Worm (Caenorhabditis elegans) whole organism, L4 larva: ENCODE measurements around the gene Y54G11A.19.

Source experiments
- F26F4.8 ChIP-seq: fragments of 200-800 bp; sonication (Bioruptor generic); conservative IDR thresholded peaks from 2 replicates; pipeline ENCODE4 v1.3.6; 2022; ENCODE audit warnings: missing genetic modification characterization, missing compliant biosample characterization
- F44E2.7 ChIP-seq: fragments of 200-800 bp; sonication (Bioruptor generic); IDR thresholded peaks from 2 replicates; pipeline ENCODE4 v2.1.2; 2022; ENCODE audit warnings: missing genetic modification characterization, missing compliant biosample characterization
- ZK337.2 ChIP-seq: fragments of 200-800 bp; sonication (Bioruptor generic); IDR thresholded peaks from 2 replicates; pipeline ENCODE4 v1.3.6; 2022; ENCODE audit warnings: missing genetic modification reagents, missing genetic modification characterization, missing compliant biosample characterization
- ZK546.5 ChIP-seq, 2 experiments: sonication (generic microtip); optimal IDR thresholded peaks; 2 replicates each; lab custom pipeline; 2017; ENCODE audit warnings: missing biosample characterization in 2 of 2, missing genetic modification characterization in 2 of 2
- aha-1 ChIP-seq: fragments of 150-350 bp; peaks from one replicate; lab custom pipeline; 2014; ENCODE audit warnings: missing biosample characterization, missing genetic modification characterization
- aly-2 ChIP-seq: sonication (generic microtip); optimal IDR thresholded peaks from 2 replicates; lab custom pipeline; 2018; ENCODE audit warnings: missing biosample characterization, missing genetic modification characterization
- ceh-32 ChIP-seq: sonication (generic microtip); optimal IDR thresholded peaks from 2 replicates; lab custom pipeline; 2016; ENCODE audit warnings: mild to moderate bottlenecking, missing genetic modification characterization, missing compliant biosample characterization; ENCODE audit not compliant: poor library complexity
- ceh-44 ChIP-seq: fragments of 200-800 bp; sonication (Bioruptor generic); IDR thresholded peaks from 2 replicates; pipeline ENCODE4 v1.3.6; 2022; ENCODE audit warnings: missing genetic modification reagents, missing genetic modification characterization, missing compliant biosample characterization
- daf-12 ChIP-seq: fragments of 150-350 bp; optimal IDR thresholded peaks from 2 replicates; lab custom pipeline; 2014; ENCODE audit warnings: missing biosample characterization, missing genetic modification reagents, missing genetic modification characterization
- daf-16 ChIP-seq, 3 experiments: sonication (generic microtip); optimal IDR thresholded peaks; 2 replicates each; lab custom pipeline; 2016 to 2017; ENCODE audit warnings: missing genetic modification characterization in 3 of 3, missing genetic modification reagents in 3 of 3, mild to moderate bottlenecking in 2 of 3, missing compliant biosample characterization in 2 of 3, missing biosample characterization in 1 of 3, moderate library complexity in 1 of 3
- daf-19 ChIP-seq: fragments of 200-800 bp; sonication (Bioruptor generic); conservative IDR thresholded peaks from 2 replicates; pipeline ENCODE4 v1.3.6; 2022; ENCODE audit warnings: missing genetic modification characterization, missing compliant biosample characterization
- dmd-6 ChIP-seq: fragments of 200-800 bp; sonication (Bioruptor generic); IDR thresholded peaks from 2 replicates; pipeline ENCODE4 v1.3.6; 2022; ENCODE audit warnings: missing genetic modification reagents, missing genetic modification characterization, missing compliant biosample characterization
- dmd-8 ChIP-seq: fragments of 200-800 bp; sonication (Bioruptor generic); IDR thresholded peaks from 2 replicates; pipeline ENCODE4 v1.3.6; 2022; ENCODE audit warnings: missing genetic modification characterization, missing compliant biosample characterization
- dmd-9 ChIP-seq: fragments of 200-800 bp; sonication (Bioruptor generic); IDR thresholded peaks from 2 replicates; pipeline ENCODE4 v1.3.6; 2022; ENCODE audit warnings: missing genetic modification reagents, missing genetic modification characterization, missing compliant biosample characterization
- dpl-1 ChIP-seq: fragments of 150-350 bp; optimal IDR thresholded peaks from 2 replicates; lab custom pipeline; 2014; ENCODE audit warnings: missing biosample characterization, missing genetic modification reagents, missing genetic modification characterization
- duxl-1 ChIP-seq: sonication (generic microtip); optimal IDR thresholded peaks from 2 replicates; lab custom pipeline; 2016; ENCODE audit warnings: mild to moderate bottlenecking, missing genetic modification characterization, moderate library complexity, missing compliant biosample characterization; ENCODE audit not compliant: poor library complexity
- hif-1 ChIP-seq, 2 experiments: sonication (generic microtip); optimal IDR thresholded peaks; 2 replicates each; lab custom pipeline; 2016 to 2017; ENCODE audit warnings: missing compliant biosample characterization in 2 of 2, missing genetic modification characterization in 2 of 2, missing genetic modification reagents in 2 of 2, missing genotype in 2 of 2, mild to moderate bottlenecking in 1 of 2
- hlh-11 ChIP-seq: fragments of 200-800 bp; sonication (Bioruptor generic); optimal IDR thresholded peaks from 2 replicates; lab custom pipeline; 2018; ENCODE audit warnings: mild to moderate bottlenecking, missing genetic modification characterization, missing compliant biosample characterization
- hmg-1.1 ChIP-seq: fragments of 200-800 bp; sonication (Bioruptor generic); IDR thresholded peaks from 2 replicates; pipeline ENCODE4 v1.3.6; 2022; ENCODE audit warnings: missing genetic modification reagents, missing genetic modification characterization, missing compliant biosample characterization
- jun-1 ChIP-seq: fragments of 150-350 bp; optimal IDR thresholded peaks from 2 replicates; lab custom pipeline; 2014; ENCODE audit warnings: missing biosample characterization, missing genetic modification reagents, missing genetic modification characterization
- lim-7 ChIP-seq: fragments of 200-800 bp; sonication (Bioruptor generic); IDR thresholded peaks from 2 replicates; pipeline ENCODE4 v1.3.6; 2022; ENCODE audit warnings: missing genetic modification characterization, missing compliant biosample characterization
- lin-13 ChIP-seq: fragments of 150-350 bp; optimal IDR thresholded peaks from 2 replicates; lab custom pipeline; 2014; ENCODE audit warnings: missing biosample characterization, missing genetic modification reagents, missing genetic modification characterization
- lin-39 ChIP-seq: fragments of 150-350 bp; optimal IDR thresholded peaks from 2 replicates; lab custom pipeline; 2014; ENCODE audit warnings: missing biosample characterization, missing genetic modification reagents, missing genetic modification characterization
- lsy-2 ChIP-seq, 2 experiments: fragments of 150-350 bp in 1 of 2; sonication (generic microtip) in 1 of 2; optimal IDR thresholded peaks; 2 replicates each; lab custom pipeline; 2014 to 2017; ENCODE audit warnings: missing biosample characterization in 2 of 2, missing genetic modification characterization in 2 of 2
- mdl-1 ChIP-seq, 2 experiments: fragments of 150-350 bp in 1 of 2; sonication (generic microtip) in 1 of 2; optimal IDR thresholded peaks; 2 replicates each; lab custom pipeline; 2014 to 2017; ENCODE audit warnings: missing biosample characterization in 2 of 2, missing genetic modification characterization in 2 of 2
- mes-2 ChIP-seq: sonication (generic microtip); optimal IDR thresholded peaks from 2 replicates; lab custom pipeline; 2016; ENCODE audit warnings: missing genotype, mild to moderate bottlenecking, missing genetic modification characterization, missing compliant biosample characterization; ENCODE audit not compliant: poor library complexity, severe bottlenecking
- mxl-2 ChIP-seq: fragments of 200-800 bp; sonication (Bioruptor generic); conservative IDR thresholded peaks from 2 replicates; pipeline ENCODE4 v1.3.6; 2022; ENCODE audit warnings: missing genetic modification reagents, missing genetic modification characterization, missing compliant biosample characterization
- mxl-3 ChIP-seq: fragments of 200-800 bp; sonication (Bioruptor generic); optimal IDR thresholded peaks from 2 replicates; lab custom pipeline; 2018; ENCODE audit warnings: mild to moderate bottlenecking, missing genetic modification characterization, missing compliant biosample characterization
- nhr-102 ChIP-seq: sonication (generic microtip); optimal IDR thresholded peaks from 2 replicates; lab custom pipeline; 2016; ENCODE audit warnings: mild to moderate bottlenecking, missing genetic modification characterization, moderate library complexity, missing compliant biosample characterization
- nhr-111 ChIP-seq: fragments of 200-800 bp; sonication (Bioruptor generic); optimal IDR thresholded peaks from 2 replicates; lab custom pipeline; 2018; ENCODE audit warnings: mild to moderate bottlenecking, missing genetic modification characterization, missing compliant biosample characterization
- nhr-25 ChIP-seq: sonication (generic microtip); optimal IDR thresholded peaks from 2 replicates; lab custom pipeline; 2017; ENCODE audit warnings: missing genetic modification characterization, mild to moderate bottlenecking, missing compliant biosample characterization, antibody characterized with exemption, moderate library complexity, borderline replicate concordance; ENCODE audit not compliant: insufficient read depth
- nhr-28 ChIP-seq: fragments of 150-350 bp; optimal IDR thresholded peaks from 2 replicates; lab custom pipeline; 2014; ENCODE audit warnings: missing biosample characterization, missing genetic modification characterization
- nhr-42 ChIP-seq: fragments of 200-800 bp; sonication (Bioruptor generic); IDR thresholded peaks from 2 replicates; pipeline ENCODE4 v1.3.6; 2022; ENCODE audit warnings: missing genetic modification characterization, missing compliant biosample characterization
- pha-4 ChIP-seq, 2 experiments: fragments of 150-350 bp in 1 of 2; fragments of 200-800 bp in 1 of 2; sonication (Bioruptor generic) in 1 of 2; IDR thresholded peaks in 1 of 2; optimal IDR thresholded peaks in 1 of 2; 2 replicates each; pipeline versions ENCODE4 v1.3.6 to Lab custom; 2014 to 2022; ENCODE audit warnings: missing genetic modification characterization in 2 of 2, missing genetic modification reagents in 2 of 2, missing biosample characterization in 1 of 2, missing compliant biosample characterization in 1 of 2
- php-3 ChIP-seq: fragments of 200-800 bp; sonication (Bioruptor generic); IDR thresholded peaks from 2 replicates; pipeline ENCODE4 v1.3.6; 2022; ENCODE audit warnings: missing genetic modification reagents, missing genetic modification characterization, missing compliant biosample characterization
- pqm-1 ChIP-seq: sonication (generic microtip); optimal IDR thresholded peaks from 2 replicates; lab custom pipeline; 2017; ENCODE audit warnings: missing biosample characterization, missing genetic modification characterization
- saeg-2 ChIP-seq: fragments of 200-800 bp; sonication (Bioruptor generic); IDR thresholded peaks from 2 replicates; pipeline ENCODE4 v1.3.6; 2022; ENCODE audit warnings: missing genetic modification reagents, missing genetic modification characterization, missing compliant biosample characterization
- snpc-1.2 ChIP-seq: fragments of 200-800 bp; sonication (Bioruptor generic); IDR thresholded peaks from 2 replicates; pipeline ENCODE4 v1.3.6; 2022; ENCODE audit warnings: missing genetic modification reagents, missing genetic modification characterization, missing compliant biosample characterization
- spr-3 ChIP-seq: fragments of 200-800 bp; sonication (Bioruptor generic); optimal IDR thresholded peaks from 2 replicates; lab custom pipeline; 2018; ENCODE audit warnings: mild to moderate bottlenecking, missing genetic modification characterization, missing compliant biosample characterization
- unc-62 ChIP-seq, 3 experiments: fragments of 150-350 bp in 1 of 3; sonication (generic microtip); optimal IDR thresholded peaks in 2 of 3; peaks in 1 of 3; 1 replicate in 1 of 3; 2 replicates in 2 of 3; lab custom pipeline; 2014 to 2017; ENCODE audit warnings: missing biosample characterization in 3 of 3, missing genetic modification characterization in 3 of 3, missing genetic modification reagents in 3 of 3, missing genotype in 1 of 3
- zag-1 ChIP-seq: fragments of 150-350 bp; optimal IDR thresholded peaks from 2 replicates; lab custom pipeline; 2014; ENCODE audit warnings: missing biosample characterization, missing genetic modification characterization
- zip-11 ChIP-seq: fragments of 200-800 bp; sonication (Bioruptor generic); IDR thresholded peaks from 2 replicates; pipeline ENCODE4 v1.3.6; 2022; ENCODE audit warnings: missing genetic modification characterization, missing compliant biosample characterization

Gene Y54G11A.19

ce11 chrII:14296320-14296719 is 39.6 kb upstream of the Y54G11A.19 start (continued):
- TF ChIP-seq F44E2.7 (no peak), spr-3 (no peak), nhr-102 (peak; percentile 77), dmd-6 (GFP tag; lab: Robert Waterston, UW) (peak; percentile 74), saeg-2 (GFP tag; lab: Robert Waterston, UW) (no peak), hif-1 (tag; optimal IDR thresholded peaks at IDR 0.05; lab: Kevin White, UChicago) (peak in 1 of 2 experiments; percentile 85), dpl-1 (GFP tag; lab: Kevin White, UChicago) (peak; percentile 35), nhr-111 (GFP tag; lab: Kevin White, UChicago) (no peak), duxl-1 (tag; lab: Kevin White, UChicago) (no peak), aha-1 (tag; lab: Kevin White, UChicago) (peak; percentile 82), ceh-44 (GFP tag; lab: Robert Waterston, UW) (no peak), hmg-1.1 (GFP tag; lab: Robert Waterston, UW) (0 out of 2 replicates have a peak, but pooled peaks have one; percentile 14), lin-13 (GFP tag; lab: Kevin White, UChicago) (no peak), ceh-32 (tag; lab: Kevin White, UChicago) (no peak), php-3 (GFP tag; lab: Robert Waterston, UW) (no peak), mes-2 (tag; lab: Kevin White, UChicago) (peak; percentile 52), hlh-11 (tag; lab: Kevin White, UChicago) (peak; percentile 83), lsy-2 (tag; optimal IDR thresholded peaks at IDR 0.05; lab: Kevin White, UChicago) (peak in 1 of 2 experiments; percentile 68), mxl-3 (peak; percentile 54), pha-4 (GFP tag; IDR thresholded peaks at IDR 0.05; lab: Robert Waterston, UW) (no peak), pha-4 (tag; optimal IDR thresholded peaks at IDR 0.05; lab: Kevin White, UChicago) (peak; percentile 74)

DNA sequence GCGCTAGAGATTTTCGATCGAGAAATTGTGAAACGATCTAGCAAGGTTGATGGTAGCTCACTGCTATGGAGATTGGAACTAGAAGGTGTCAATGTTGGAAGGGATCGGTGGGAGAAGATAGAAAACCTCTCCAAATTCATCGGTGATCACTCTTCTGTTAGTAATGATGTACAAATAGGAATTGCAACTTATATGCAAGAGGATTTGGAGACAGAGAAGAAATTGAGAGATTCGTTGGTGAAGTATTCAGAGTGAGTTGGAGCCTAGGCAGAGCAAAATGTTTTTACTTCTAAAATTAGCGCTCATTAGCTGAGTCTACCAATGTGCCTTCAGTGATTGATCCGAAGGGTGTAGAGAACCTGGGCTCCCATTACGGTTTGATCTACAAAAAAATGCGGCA is 37.7 kb upstream of the Y54G11A.19 start:
- TF ChIP-seq ZK546.5 (tag; optimal IDR thresholded peaks at IDR 0.05; lab: Kevin White, UChicago), result no peak
- TF ChIP-seq nhr-25 (tag; lab: Kevin White, UChicago), result no peak
- peak in 1 of 2 experiments; percentile 79 for TF ChIP-seq unc-62 (GFP tag; optimal IDR thresholded peaks at IDR 0.05 in 1 of 2; lab: Kevin White, UChicago)
- TF ChIP-seq unc-62 (tag; optimal IDR thresholded peaks at IDR 0.05; lab: Kevin White, UChicago), result no peak
- TF ChIP-seq dmd-9, result no peak
- TF ChIP-seq lin-13 (GFP tag; lab: Kevin White, UChicago), result no peak
- TF ChIP-seq daf-12 (tag; lab: Kevin White, UChicago), result no peak
- no peak for TF ChIP-seq ZK337.2 (GFP tag; lab: Robert Waterston, UW)

ce11 chrII:14292519-14292918 is 35.8 kb upstream of the Y54G11A.19 start, which contains the start of gene Y54G11A.4:
Gene Y54G11A.4, plus strand, starts transcription at chrII:14292819.
- TF ChIP-seq nhr-28 (peak; percentile 1), dmd-8 (GFP tag; lab: Robert Waterston, UW) (no peak), mdl-1 (tag; optimal IDR thresholded peaks at IDR 0.05; lab: Kevin White, UChicago) (peak in 1 of 2 experiments; percentile 18), aly-2 (tag; lab: Kevin White, UChicago) (no peak)
- TF ChIP-seq, all 104 proteins: peak for 2

ce11 chrII:14291854-14292253 is 35.2 kb upstream of the Y54G11A.19 start:
- TF ChIP-seq nhr-42 (GFP tag; lab: Robert Waterston, UW), result 0 out of 2 replicates have a peak, but pooled peaks have one; percentile 36

ce11 chrII:14290846-14291245 is 34.2 kb upstream of the Y54G11A.19 start:
- TF ChIP-seq daf-19 (no peak), aly-2 (tag; lab: Kevin White, UChicago) (no peak), pqm-1 (peak; percentile 8), zag-1 (tag; lab: Kevin White, UChicago) (no peak), mxl-2 (no peak), jun-1 (tag; lab: Kevin White, UChicago) (no peak), snpc-1.2 (no peak), hmg-1.1 (GFP tag; lab: Robert Waterston, UW) (no peak), lsy-2 (tag; optimal IDR thresholded peaks at IDR 0.05; lab: Kevin White, UChicago) (no peak), lim-7 (GFP tag; lab: Robert Waterston, UW) (no peak), zip-11 (GFP tag; lab: Robert Waterston, UW) (no peak), F26F4.8 (no peak), lin-39 (tag; lab: Kevin White, UChicago) (no peak), daf-16 (GFP tag; optimal IDR thresholded peaks at IDR 0.05; lab: Kevin White, UChicago) (no peak), daf-16 (tag; optimal IDR thresholded peaks at IDR 0.05; lab: Kevin White, UChicago) (peak; percentile 83)
